Worm (Caenorhabditis elegans) whole organism, L4 larva: ENCODE results near the gene F10C2.4.

Experiments
- F10B5.3 ChIP-seq: sonication (generic microtip); optimal IDR thresholded peaks from 2 replicates; lab custom pipeline; 2016; ENCODE audit warnings: mild to moderate bottlenecking, missing genetic modification characterization, missing compliant biosample characterization
- F44E2.7 ChIP-seq: fragments of 200-800 bp; sonication (Bioruptor generic); IDR thresholded peaks from 2 replicates; pipeline ENCODE4 v2.1.2; 2022; ENCODE audit warnings: missing genetic modification characterization, missing compliant biosample characterization
- F49E8.2 ChIP-seq: sonication (generic microtip); optimal IDR thresholded peaks from 2 replicates; lab custom pipeline; 2016; ENCODE audit warnings: missing compliant biosample characterization, mild to moderate bottlenecking, missing genetic modification characterization, borderline replicate concordance
- R02D3.7 ChIP-seq: fragments of 150-350 bp; sonication (generic microtip); optimal IDR thresholded peaks from 3 replicates; lab custom pipeline; 2014; ENCODE audit warnings: missing biosample characterization, missing genetic modification characterization
- T20F7.1 ChIP-seq: fragments of 200-800 bp; sonication (Bioruptor generic); optimal IDR thresholded peaks from 2 replicates; lab custom pipeline; 2018; ENCODE audit warnings: mild to moderate bottlenecking, missing genetic modification characterization, missing compliant biosample characterization
- T26A8.4 ChIP-seq: fragments of 200-800 bp; sonication (Bioruptor generic); IDR thresholded peaks from 2 replicates; pipeline ENCODE4 v1.3.6; 2022; ENCODE audit warnings: missing genetic modification characterization, missing compliant biosample characterization
- Y105C5A.15 ChIP-seq: fragments of 200-800 bp; sonication (Bioruptor generic); IDR thresholded peaks from 2 replicates; pipeline ENCODE4 v1.3.6; 2022; ENCODE audit warnings: missing genetic modification characterization, missing compliant biosample characterization
- Y5F2A.4 ChIP-seq: fragments of 200-800 bp; sonication (Bioruptor generic); optimal IDR thresholded peaks from 2 replicates; lab custom pipeline; 2018; ENCODE audit warnings: mild to moderate bottlenecking, missing genetic modification characterization, missing compliant biosample characterization
- aly-2 ChIP-seq: sonication (generic microtip); optimal IDR thresholded peaks from 2 replicates; lab custom pipeline; 2018; ENCODE audit warnings: missing biosample characterization, missing genetic modification characterization
- arid-1 ChIP-seq: fragments of 200-800 bp; sonication (Bioruptor generic); conservative IDR thresholded peaks from 2 replicates; pipeline ENCODE4 v1.3.6; 2022; ENCODE audit warnings: missing genetic modification reagents, missing genetic modification characterization, missing compliant biosample characterization
- ceh-20 ChIP-seq: fragments of 200-800 bp; sonication (Bioruptor generic); IDR thresholded peaks from 2 replicates; pipeline ENCODE4 v1.3.6; 2022; ENCODE audit warnings: missing genetic modification reagents, missing genetic modification characterization, missing compliant biosample characterization
- ceh-28 ChIP-seq: fragments of 150-350 bp; optimal IDR thresholded peaks from 2 replicates; lab custom pipeline; 2014; ENCODE audit warnings: missing biosample characterization, missing genetic modification reagents, missing genetic modification characterization
- cey-2 ChIP-seq: sonication (generic microtip); optimal IDR thresholded peaks from 3 replicates; lab custom pipeline; 2017; ENCODE audit warnings: missing genetic modification characterization, mild to moderate bottlenecking, missing compliant biosample characterization, antibody characterized with exemption, borderline replicate concordance; ENCODE audit not compliant: insufficient read depth
- daf-12 ChIP-seq: fragments of 150-350 bp; optimal IDR thresholded peaks from 2 replicates; lab custom pipeline; 2014; ENCODE audit warnings: missing biosample characterization, missing genetic modification reagents, missing genetic modification characterization
- daf-19 ChIP-seq: fragments of 200-800 bp; sonication (Bioruptor generic); conservative IDR thresholded peaks from 2 replicates; pipeline ENCODE4 v1.3.6; 2022; ENCODE audit warnings: missing genetic modification characterization, missing compliant biosample characterization
- dmd-9 ChIP-seq: fragments of 200-800 bp; sonication (Bioruptor generic); IDR thresholded peaks from 2 replicates; pipeline ENCODE4 v1.3.6; 2022; ENCODE audit warnings: missing genetic modification reagents, missing genetic modification characterization, missing compliant biosample characterization
- duxl-1 ChIP-seq: sonication (generic microtip); optimal IDR thresholded peaks from 2 replicates; lab custom pipeline; 2016; ENCODE audit warnings: mild to moderate bottlenecking, missing genetic modification characterization, moderate library complexity, missing compliant biosample characterization; ENCODE audit not compliant: poor library complexity
- dve-1 ChIP-seq: sonication (generic microtip); optimal IDR thresholded peaks from 2 replicates; lab custom pipeline; 2017; ENCODE audit warnings: antibody characterized with exemption, mild to moderate bottlenecking, missing genetic modification characterization, missing compliant biosample characterization; ENCODE audit not compliant: insufficient read depth
- gei-8 ChIP-seq: fragments of 200-800 bp; sonication (Bioruptor generic); optimal IDR thresholded peaks from 2 replicates; lab custom pipeline; 2018; ENCODE audit warnings: mild to moderate bottlenecking, missing genetic modification characterization, missing compliant biosample characterization
- hlh-30 ChIP-seq: sonication (generic microtip); optimal IDR thresholded peaks from 2 replicates; lab custom pipeline; 2017; ENCODE audit warnings: antibody characterized with exemption, mild to moderate bottlenecking, missing genetic modification characterization, missing compliant biosample characterization; ENCODE audit not compliant: insufficient read depth
- hmg-1.1 ChIP-seq: fragments of 200-800 bp; sonication (Bioruptor generic); IDR thresholded peaks from 2 replicates; pipeline ENCODE4 v1.3.6; 2022; ENCODE audit warnings: missing genetic modification reagents, missing genetic modification characterization, missing compliant biosample characterization
- jun-1 ChIP-seq: fragments of 150-350 bp; optimal IDR thresholded peaks from 2 replicates; lab custom pipeline; 2014; ENCODE audit warnings: missing biosample characterization, missing genetic modification reagents, missing genetic modification characterization
- lim-7 ChIP-seq: fragments of 200-800 bp; sonication (Bioruptor generic); IDR thresholded peaks from 2 replicates; pipeline ENCODE4 v1.3.6; 2022; ENCODE audit warnings: missing genetic modification characterization, missing compliant biosample characterization
- lin-13 ChIP-seq: fragments of 150-350 bp; optimal IDR thresholded peaks from 2 replicates; lab custom pipeline; 2014; ENCODE audit warnings: missing biosample characterization, missing genetic modification reagents, missing genetic modification characterization
- lin-38 ChIP-seq: fragments of 200-800 bp; sonication (Bioruptor generic); IDR thresholded peaks from 2 replicates; pipeline ENCODE4 v1.3.6; 2022; ENCODE audit warnings: missing genetic modification reagents, missing genetic modification characterization, missing compliant biosample characterization
- lir-3 ChIP-seq: sonication (generic microtip); optimal IDR thresholded peaks from 2 replicates; lab custom pipeline; 2016; ENCODE audit warnings: mild to moderate bottlenecking, missing genetic modification characterization, missing compliant biosample characterization
- lsy-2 ChIP-seq, 2 experiments: fragments of 150-350 bp in 1 of 2; sonication (generic microtip) in 1 of 2; optimal IDR thresholded peaks; 2 replicates each; lab custom pipeline; 2014 to 2017; ENCODE audit warnings: missing biosample characterization in 2 of 2, missing genetic modification characterization in 2 of 2
- madf-9 ChIP-seq: fragments of 200-800 bp; sonication (Bioruptor generic); conservative IDR thresholded peaks from 2 replicates; pipeline ENCODE4 v1.3.6; 2022; ENCODE audit warnings: missing genetic modification reagents, missing genetic modification characterization, missing compliant biosample characterization
- mdl-1 ChIP-seq, 2 experiments: fragments of 150-350 bp in 1 of 2; sonication (generic microtip) in 1 of 2; optimal IDR thresholded peaks; 2 replicates each; lab custom pipeline; 2014 to 2017; ENCODE audit warnings: missing biosample characterization in 2 of 2, missing genetic modification characterization in 2 of 2
- mes-2 ChIP-seq: sonication (generic microtip); optimal IDR thresholded peaks from 2 replicates; lab custom pipeline; 2016; ENCODE audit warnings: missing genotype, mild to moderate bottlenecking, missing genetic modification characterization, missing compliant biosample characterization; ENCODE audit not compliant: poor library complexity, severe bottlenecking
- mxl-3 ChIP-seq: fragments of 200-800 bp; sonication (Bioruptor generic); optimal IDR thresholded peaks from 2 replicates; lab custom pipeline; 2018; ENCODE audit warnings: mild to moderate bottlenecking, missing genetic modification characterization, missing compliant biosample characterization
- nhr-11 ChIP-seq: fragments of 150-350 bp; optimal IDR thresholded peaks from 2 replicates; lab custom pipeline; 2014; ENCODE audit warnings: missing biosample characterization, missing genetic modification characterization
- nhr-111 ChIP-seq: fragments of 200-800 bp; sonication (Bioruptor generic); optimal IDR thresholded peaks from 2 replicates; lab custom pipeline; 2018; ENCODE audit warnings: mild to moderate bottlenecking, missing genetic modification characterization, missing compliant biosample characterization
- nhr-25 ChIP-seq: sonication (generic microtip); optimal IDR thresholded peaks from 2 replicates; lab custom pipeline; 2017; ENCODE audit warnings: missing genetic modification characterization, mild to moderate bottlenecking, missing compliant biosample characterization, antibody characterized with exemption, moderate library complexity, borderline replicate concordance; ENCODE audit not compliant: insufficient read depth
- nhr-28 ChIP-seq: fragments of 150-350 bp; optimal IDR thresholded peaks from 2 replicates; lab custom pipeline; 2014; ENCODE audit warnings: missing biosample characterization, missing genetic modification characterization
- nhr-42 ChIP-seq: fragments of 200-800 bp; sonication (Bioruptor generic); IDR thresholded peaks from 2 replicates; pipeline ENCODE4 v1.3.6; 2022; ENCODE audit warnings: missing genetic modification characterization, missing compliant biosample characterization
- pha-4 ChIP-seq, 2 experiments: fragments of 150-350 bp in 1 of 2; fragments of 200-800 bp in 1 of 2; sonication (Bioruptor generic) in 1 of 2; IDR thresholded peaks in 1 of 2; optimal IDR thresholded peaks in 1 of 2; 2 replicates each; pipeline versions ENCODE4 v1.3.6 to Lab custom; 2014 to 2022; ENCODE audit warnings: missing genetic modification characterization in 2 of 2, missing genetic modification reagents in 2 of 2, missing biosample characterization in 1 of 2, missing compliant biosample characterization in 1 of 2
- php-3 ChIP-seq: fragments of 200-800 bp; sonication (Bioruptor generic); IDR thresholded peaks from 2 replicates; pipeline ENCODE4 v1.3.6; 2022; ENCODE audit warnings: missing genetic modification reagents, missing genetic modification characterization, missing compliant biosample characterization
- rbr-2 ChIP-seq: sonication (generic microtip); optimal IDR thresholded peaks from 2 replicates; lab custom pipeline; 2016; ENCODE audit warnings: missing genotype, missing genetic modification characterization, missing compliant biosample characterization
- saeg-2 ChIP-seq: fragments of 200-800 bp; sonication (Bioruptor generic); IDR thresholded peaks from 2 replicates; pipeline ENCODE4 v1.3.6; 2022; ENCODE audit warnings: missing genetic modification reagents, missing genetic modification characterization, missing compliant biosample characterization
- set-16 ChIP-seq: fragments of 200-800 bp; sonication (Bioruptor generic); IDR thresholded peaks from 2 replicates; pipeline ENCODE4 v1.3.6; 2022; ENCODE audit warnings: missing genetic modification reagents, missing genetic modification characterization, missing compliant biosample characterization
- spr-1 ChIP-seq: sonication (generic microtip); optimal IDR thresholded peaks from 2 replicates; lab custom pipeline; 2016; ENCODE audit warnings: mild to moderate bottlenecking, missing genetic modification characterization, missing compliant biosample characterization
- spr-3 ChIP-seq: fragments of 200-800 bp; sonication (Bioruptor generic); optimal IDR thresholded peaks from 2 replicates; lab custom pipeline; 2018; ENCODE audit warnings: mild to moderate bottlenecking, missing genetic modification characterization, missing compliant biosample characterization
- tag-97 ChIP-seq: fragments of 200-800 bp; sonication (Bioruptor generic); IDR thresholded peaks from 2 replicates; pipeline ENCODE4 v1.3.6; 2022; ENCODE audit warnings: missing genetic modification characterization, missing compliant biosample characterization
- unc-130 ChIP-seq: sonication (generic microtip); optimal IDR thresholded peaks from 2 replicates; lab custom pipeline; 2016; ENCODE audit warnings: missing genetic modification reagents, missing genetic modification characterization, missing compliant biosample characterization
- unc-62 ChIP-seq, 3 experiments: fragments of 150-350 bp in 1 of 3; sonication (generic microtip); optimal IDR thresholded peaks in 2 of 3; peaks in 1 of 3; 1 replicate in 1 of 3; 2 replicates in 2 of 3; lab custom pipeline; 2014 to 2017; ENCODE audit warnings: missing biosample characterization in 3 of 3, missing genetic modification characterization in 3 of 3, missing genetic modification reagents in 3 of 3, missing genotype in 1 of 3
- vab-7 ChIP-seq: fragments of 200-800 bp; sonication (Bioruptor generic); IDR thresholded peaks from 2 replicates; pipeline ENCODE4 v1.3.6; 2022; ENCODE audit warnings: missing genetic modification reagents, missing genetic modification characterization, missing compliant biosample characterization
- zfp-3 ChIP-seq: fragments of 200-800 bp; sonication (Bioruptor generic); conservative IDR thresholded peaks from 2 replicates; pipeline ENCODE4 v1.3.6; 2022; ENCODE audit warnings: missing genetic modification reagents, missing genetic modification characterization, missing compliant biosample characterization
- zip-11 ChIP-seq: fragments of 200-800 bp; sonication (Bioruptor generic); IDR thresholded peaks from 2 replicates; pipeline ENCODE4 v1.3.6; 2022; ENCODE audit warnings: missing genetic modification characterization, missing compliant biosample characterization

F10C2.4 gene

DNA sequence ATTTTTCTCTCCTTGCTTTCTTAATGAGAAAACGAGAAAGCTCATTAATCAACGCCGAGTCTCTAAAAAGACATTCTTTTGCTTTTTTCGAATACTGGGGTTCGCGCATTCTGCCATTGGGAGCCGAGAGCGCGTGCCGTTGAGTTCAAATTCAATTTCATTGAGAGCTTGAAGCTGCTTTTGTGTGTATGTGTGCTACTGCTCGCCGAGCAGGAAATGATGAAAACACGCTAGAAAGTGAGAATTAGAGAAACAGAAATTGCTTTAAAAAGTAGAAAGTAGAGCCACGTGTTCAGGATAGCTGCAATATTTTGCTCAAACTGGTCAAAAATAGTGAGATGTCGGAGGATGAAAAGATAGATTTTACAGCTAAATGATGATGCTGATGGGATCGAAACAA is 15.7 kb upstream of the F10C2.4 start (continued):
- TF ChIP-seq madf-9 (GFP tag; lab: Robert Waterston, UW) (no peak), tag-97 (GFP tag; lab: Robert Waterston, UW) (no peak), set-16 (GFP tag; lab: Robert Waterston, UW) (no peak), nhr-42 (no peak), daf-19 (no peak), lim-7 (GFP tag; lab: Robert Waterston, UW) (no peak), php-3 (GFP tag; lab: Robert Waterston, UW) (no peak), hmg-1.1 (GFP tag; lab: Robert Waterston, UW) (no peak), Y105C5A.15 (GFP tag; lab: Robert Waterston, UW) (no peak), lin-13 (GFP tag; lab: Kevin White, UChicago) (no peak), daf-12 (tag; lab: Kevin White, UChicago) (no peak), lir-3 (tag; lab: Kevin White, UChicago) (no peak), nhr-111 (no peak), dve-1 (no peak), duxl-1 (tag; lab: Kevin White, UChicago) (no peak), F10B5.3 (tag; lab: Kevin White, UChicago) (no peak), mes-2 (tag; lab: Kevin White, UChicago) (no peak), arid-1 (no peak), F44E2.7 (no peak), nhr-28 (tag; lab: Kevin White, UChicago) (no peak), pha-4 (GFP tag; IDR thresholded peaks at IDR 0.05; lab: Robert Waterston, UW) (no peak), pha-4 (tag; optimal IDR thresholded peaks at IDR 0.05; lab: Kevin White, UChicago) (no peak), vab-7 (no peak), cey-2 (tag; lab: Kevin White, UChicago) (no peak), Y5F2A.4 (GFP tag; lab: Kevin White, UChicago) (no peak), lsy-2 (tag; optimal IDR thresholded peaks at IDR 0.05; lab: Kevin White, UChicago) (peak in 1 of 2 experiments; percentile 29), zfp-3 (GFP tag; lab: Robert Waterston, UW) (no peak), lin-38 (GFP tag; lab: Robert Waterston, UW) (no peak), unc-62 (GFP tag; optimal IDR thresholded peaks at IDR 0.05 in 1 of 2; lab: Kevin White, UChicago) (no peak), unc-62 (tag; optimal IDR thresholded peaks at IDR 0.05; lab: Kevin White, UChicago) (no peak), spr-1 (tag; lab: Kevin White, UChicago) (no peak), mdl-1 (tag; optimal IDR thresholded peaks at IDR 0.05; lab: Kevin White, UChicago) (peak in 1 of 2 experiments; percentile 68), dmd-9 (no peak), spr-3 (GFP tag; lab: Kevin White, UChicago) (no peak), nhr-11 (tag; lab: Kevin White, UChicago) (peak; percentile 2), gei-8 (no peak), R02D3.7 (tag; lab: Kevin White, UChicago) (no peak), mxl-3 (GFP tag; lab: Kevin White, UChicago) (peak; percentile 40), jun-1 (tag; lab: Kevin White, UChicago) (no peak), zip-11 (GFP tag; lab: Robert Waterston, UW) (no peak), saeg-2 (GFP tag; lab: Robert Waterston, UW) (no peak), unc-130 (no peak), aly-2 (tag; lab: Kevin White, UChicago) (no peak), F49E8.2 (tag; lab: Kevin White, UChicago) (no peak), T26A8.4 (no peak), hlh-30 (tag; lab: Kevin White, UChicago) (peak; percentile 64), ceh-20 (no peak), ceh-28 (no peak), nhr-25 (tag; lab: Kevin White, UChicago) (no peak), rbr-2 (tag; lab: Kevin White, UChicago) (no peak), T20F7.1 (no peak)
